Worm (Caenorhabditis elegans) whole organism, L3 larva: ENCODE data around the gene ddx-23.

Source experiments
- ZK546.5 ChIP-seq: sonication (generic microtip); optimal IDR thresholded peaks from 2 replicates; lab custom pipeline; 2017; ENCODE audit warnings: missing biosample characterization, missing genetic modification characterization
- ceh-9 ChIP-seq: sonication (generic microtip); optimal IDR thresholded peaks from 2 replicates; lab custom pipeline; 2018; ENCODE audit warnings: missing biosample characterization, missing genetic modification characterization
- nhr-12 ChIP-seq: fragments of 150-350 bp; optimal IDR thresholded peaks from 2 replicates; lab custom pipeline; 2014; ENCODE audit warnings: missing biosample characterization, missing genetic modification characterization

DNA sequence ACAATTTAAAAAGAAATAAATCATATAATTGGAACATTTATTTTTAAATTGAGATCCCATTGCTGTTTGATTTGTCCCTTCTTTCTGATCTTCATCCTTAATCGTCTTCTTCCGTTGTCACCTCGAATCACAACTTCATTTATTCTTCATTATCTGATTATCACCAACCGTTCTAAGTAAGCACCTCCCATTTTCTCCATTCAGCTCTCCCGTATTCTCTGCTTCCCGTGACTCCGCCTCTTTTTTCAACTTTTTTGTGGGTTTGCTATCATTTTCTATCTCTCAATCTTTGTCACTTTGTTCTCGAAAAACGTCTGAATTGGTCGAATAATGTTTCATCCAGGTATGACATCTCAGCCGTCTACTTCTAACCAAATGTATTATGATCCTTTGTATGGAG, 37.1 kb downstream of the ddx-23 start, which contains the start of gene sma-4:
- TF ChIP-seq ceh-9 (tag; lab: Kevin White, UChicago), result no peak
- no peak for TF ChIP-seq nhr-12
- no peak for TF ChIP-seq ZK546.5 (tag; lab: Kevin White, UChicago)
